Fruit fly (Drosophila melanogaster) whole organism, prepupa: ENCODE measurements around the gene Coq8.

Experiments used
- Blimp-1 ChIP-seq: fragments of 200-800 bp; sonication (Bioruptor generic); optimal IDR thresholded peaks from 3 replicates; lab custom pipeline; 2017; ENCODE audit warnings: missing biosample characterization, missing genetic modification characterization, mild to moderate bottlenecking, moderate library complexity, missing genetic modification reagents
- CG10631 ChIP-seq: fragments of 200-800 bp; sonication (Bioruptor generic); optimal IDR thresholded peaks from 2 replicates; lab custom pipeline; 2016; ENCODE audit warnings: missing biosample characterization, missing genetic modification characterization
- CG11294 ChIP-seq: fragments of 200-800 bp; sonication (Bioruptor generic); IDR thresholded peaks from 2 replicates; pipeline ENCODE4 v1.3.6; 2022; ENCODE audit warnings: missing biosample characterization, missing genetic modification characterization
- CG11902 ChIP-seq: fragments of 200-800 bp; sonication (Bioruptor generic); optimal IDR thresholded peaks from 3 replicates; lab custom pipeline; 2016; ENCODE audit warnings: missing biosample characterization, missing genetic modification characterization
- CG15336 ChIP-seq: fragments of 200-800 bp; sonication (Bioruptor generic); IDR thresholded peaks from 2 replicates; pipeline ENCODE4 v1.3.6; 2022; ENCODE audit warnings: missing biosample characterization, missing genetic modification characterization
- CG16779 ChIP-seq: fragments of 200-800 bp; sonication (Bioruptor generic); optimal IDR thresholded peaks from 3 replicates; lab custom pipeline; 2017; ENCODE audit warnings: missing biosample characterization, mild to moderate bottlenecking, missing genetic modification characterization
- CG3032 ChIP-seq: fragments of 200-800 bp; optimal IDR thresholded peaks from 2 replicates; lab custom pipeline; 2019; ENCODE audit warnings: missing biosample characterization, mild to moderate bottlenecking, missing genetic modification characterization, moderate library complexity
- CG34406 ChIP-seq: fragments of 200-800 bp; sonication (Bioruptor generic); optimal IDR thresholded peaks from 3 replicates; lab custom pipeline; 2016; ENCODE audit warnings: missing biosample characterization, missing genetic modification characterization
- CG4318 ChIP-seq: fragments of 200-800 bp; sonication (Bioruptor generic); optimal IDR thresholded peaks from 3 replicates; lab custom pipeline; 2017; ENCODE audit warnings: missing biosample characterization, mild to moderate bottlenecking, missing genetic modification characterization
- CG6163 ChIP-seq: fragments of 200-800 bp; sonication (Bioruptor generic); IDR thresholded peaks from 3 replicates; pipeline ENCODE4 v1.3.6; 2022; ENCODE audit warnings: missing biosample characterization, missing genetic modification characterization
- CG6276 ChIP-seq: fragments of 200-800 bp; sonication (Bioruptor generic); optimal IDR thresholded peaks from 2 replicates; lab custom pipeline; 2017; ENCODE audit warnings: missing biosample characterization, mild to moderate bottlenecking, missing genetic modification characterization
- CG6792 ChIP-seq: fragments of 200-800 bp; sonication (Bioruptor generic); optimal IDR thresholded peaks from 3 replicates; lab custom pipeline; 2016; ENCODE audit warnings: missing biosample characterization, missing genetic modification characterization
- CG7368 ChIP-seq: fragments of 200-800 bp; sonication (Bioruptor generic); optimal IDR thresholded peaks from 3 replicates; lab custom pipeline; 2016; ENCODE audit warnings: missing biosample characterization, missing genetic modification characterization
- CG8119 ChIP-seq: fragments of 200-800 bp; sonication (Bioruptor generic); IDR thresholded peaks from 3 replicates; pipeline ENCODE4 v1.3.6; 2022; ENCODE audit warnings: missing biosample characterization, missing genetic modification characterization
- CG8632 ChIP-seq: fragments of 200-800 bp; sonication (Bioruptor generic); optimal IDR thresholded peaks from 3 replicates; lab custom pipeline; 2016; ENCODE audit warnings: missing biosample characterization, missing genetic modification characterization
- CG9139 ChIP-seq: fragments of 200-800 bp; sonication (Bioruptor generic); optimal IDR thresholded peaks from 3 replicates; lab custom pipeline; 2017; ENCODE audit warnings: missing biosample characterization, mild to moderate bottlenecking, missing genetic modification characterization
- Eip75B ChIP-seq: fragments of 200-800 bp; sonication (Bioruptor generic); optimal IDR thresholded peaks from 3 replicates; lab custom pipeline; 2016; ENCODE audit warnings: missing biosample characterization, missing genetic modification characterization
- Eip78C ChIP-seq: fragments of 200-800 bp; sonication (Bioruptor generic); peaks from one replicate; lab custom pipeline; 2016; ENCODE audit warnings: missing biosample characterization, missing genetic modification characterization
- Eip93F ChIP-seq: fragments of 200-800 bp; sonication (Bioruptor generic); optimal IDR thresholded peaks from 2 replicates; lab custom pipeline; 2016; ENCODE audit warnings: missing biosample characterization, mild to moderate bottlenecking, missing genetic modification characterization
- Ets21C ChIP-seq: fragments of 200-800 bp; sonication (Bioruptor generic); optimal IDR thresholded peaks from 3 replicates; lab custom pipeline; 2016; ENCODE audit warnings: missing biosample characterization, missing genetic modification characterization
- Ets96B ChIP-seq: fragments of 200-800 bp; optimal IDR thresholded peaks from 2 replicates; lab custom pipeline; 2019; ENCODE audit warnings: missing biosample characterization, mild to moderate bottlenecking, missing genetic modification characterization, moderate library complexity
- Hr38 ChIP-seq: sonication (Bioruptor generic); optimal IDR thresholded peaks from 2 replicates; lab custom pipeline; 2016; ENCODE audit warnings: missing biosample characterization, missing genetic modification characterization
- Hr4 ChIP-seq: fragments of 200-800 bp; sonication (Bioruptor generic); optimal IDR thresholded peaks from 3 replicates; lab custom pipeline; 2016; ENCODE audit warnings: missing biosample characterization, missing genetic modification characterization
- Met ChIP-seq: fragments of 200-800 bp; sonication (Bioruptor generic); optimal IDR thresholded peaks from 3 replicates; lab custom pipeline; 2016; ENCODE audit warnings: missing biosample characterization, missing genetic modification characterization
- OdsH ChIP-seq: fragments of 200-800 bp; sonication (Bioruptor generic); optimal IDR thresholded peaks from 3 replicates; lab custom pipeline; 2016; ENCODE audit warnings: missing biosample characterization, missing genetic modification characterization
- Smox ChIP-seq: fragments of 200-800 bp; sonication (Bioruptor generic); optimal IDR thresholded peaks from 3 replicates; lab custom pipeline; 2016; ENCODE audit warnings: missing biosample characterization, missing genetic modification characterization
- Sox15 ChIP-seq: fragments of 200-800 bp; sonication (Bioruptor generic); optimal IDR thresholded peaks from 3 replicates; lab custom pipeline; 2016; ENCODE audit warnings: missing biosample characterization, missing genetic modification characterization
- achi ChIP-seq: fragments of 200-800 bp; sonication (Bioruptor generic); optimal IDR thresholded peaks from 3 replicates; lab custom pipeline; 2016; ENCODE audit warnings: missing biosample characterization, missing genetic modification characterization
- acj6 ChIP-seq: fragments of 200-800 bp; sonication (Bioruptor generic); optimal IDR thresholded peaks from 3 replicates; lab custom pipeline; 2016; ENCODE audit warnings: missing biosample characterization, missing genetic modification characterization
- cyc ChIP-seq: fragments of 200-800 bp; sonication (Bioruptor generic); optimal IDR thresholded peaks from 3 replicates; lab custom pipeline; 2016; ENCODE audit warnings: missing biosample characterization, missing genetic modification characterization
- dsx ChIP-seq: fragments of 200-800 bp; optimal IDR thresholded peaks from 3 replicates; lab custom pipeline; 2019; ENCODE audit warnings: missing biosample characterization, mild to moderate bottlenecking, missing genetic modification characterization, moderate library complexity; ENCODE audit not compliant: poor library complexity, severe bottlenecking
- eg ChIP-seq: fragments of 200-800 bp; sonication (Bioruptor generic); IDR thresholded peaks from 3 replicates; pipeline ENCODE4 v1.3.6; 2022; ENCODE audit warnings: missing biosample characterization, missing genetic modification characterization
- fd59A ChIP-seq: fragments of 200-800 bp; sonication (Bioruptor generic); optimal IDR thresholded peaks from 2 replicates; lab custom pipeline; 2017; ENCODE audit warnings: missing biosample characterization, mild to moderate bottlenecking, missing genetic modification characterization, missing genetic modification reagents
- fd85E ChIP-seq: fragments of 200-800 bp; sonication (Bioruptor generic); optimal IDR thresholded peaks from 3 replicates; lab custom pipeline; 2016; ENCODE audit warnings: missing biosample characterization, missing genetic modification characterization
- fkh ChIP-seq: fragments of 200-800 bp; sonication (Bioruptor generic); optimal IDR thresholded peaks from 3 replicates; lab custom pipeline; 2017; ENCODE audit warnings: missing biosample characterization, mild to moderate bottlenecking, missing genetic modification characterization, moderate library complexity
- lz ChIP-seq: fragments of 200-800 bp; sonication (Bioruptor generic); optimal IDR thresholded peaks from 3 replicates; lab custom pipeline; 2016; ENCODE audit warnings: missing biosample characterization, missing genetic modification characterization
- net ChIP-seq: fragments of 200-800 bp; sonication (Bioruptor generic); optimal IDR thresholded peaks from 3 replicates; lab custom pipeline; 2016; ENCODE audit warnings: missing biosample characterization, missing genetic modification characterization
- pdm3 ChIP-seq: fragments of 200-800 bp; sonication (Bioruptor generic); optimal IDR thresholded peaks from 3 replicates; lab custom pipeline; 2016; ENCODE audit warnings: missing biosample characterization, missing genetic modification characterization
- salr ChIP-seq, 2 experiments: fragments of 200-800 bp; sonication (Bioruptor generic); optimal IDR thresholded peaks; 3 replicates each; lab custom pipeline; 2016 to 2018; ENCODE audit warnings: missing biosample characterization in 2 of 2, missing genetic modification characterization in 2 of 2, mild to moderate bottlenecking in 1 of 2
- spab ChIP-seq: fragments of 200-800 bp; sonication (Bioruptor generic); optimal IDR thresholded peaks from 2 replicates; lab custom pipeline; 2017; ENCODE audit warnings: missing biosample characterization, mild to moderate bottlenecking, missing genetic modification characterization, missing genetic modification reagents
- topi ChIP-seq: fragments of 200-800 bp; sonication (Bioruptor generic); optimal IDR thresholded peaks from 3 replicates; lab custom pipeline; 2016; ENCODE audit warnings: missing biosample characterization, missing genetic modification characterization
- vri ChIP-seq: fragments of 200-800 bp; sonication (Bioruptor generic); optimal IDR thresholded peaks from 3 replicates; lab custom pipeline; 2016; ENCODE audit warnings: missing biosample characterization, mild to moderate bottlenecking, missing genetic modification characterization

Coq8 gene

dm6 chrX:12923258-12923901 is 22.5 kb upstream of the Coq8 start (continued):
- TF ChIP-seq CG7368 (GFP tag; lab: Kevin White, UChicago) (no peak), CG34406 (GFP tag; lab: Kevin White, UChicago) (no peak), fkh (GFP tag; lab: Kevin White, UChicago) (no peak)

DNA sequence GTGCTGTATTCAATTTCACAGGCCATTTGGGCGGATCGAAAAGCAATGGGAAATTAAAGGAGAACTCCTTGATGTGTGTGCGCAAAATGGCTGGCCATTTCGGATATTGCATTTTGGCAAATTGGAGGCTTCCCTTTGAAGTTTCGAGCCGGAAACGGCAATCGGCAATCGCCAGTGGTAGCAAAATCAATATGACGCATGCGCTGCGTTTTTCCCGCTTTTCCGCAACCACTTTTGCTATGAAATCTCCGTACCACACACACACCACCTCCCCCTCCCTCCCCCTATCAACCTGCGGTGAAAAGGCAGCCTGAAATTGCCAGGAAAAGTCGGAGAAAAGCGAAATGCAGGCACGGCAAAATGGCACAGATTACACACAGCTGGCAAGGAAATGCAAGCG is 21.4 kb upstream of the Coq8 start:
- TF ChIP-seq CG3032 (no peak), CG6792 (GFP tag; lab: Kevin White, UChicago) (no peak), CG9139 (no peak), Eip75B (no peak), CG34406 (GFP tag; lab: Kevin White, UChicago) (no peak), CG7368 (GFP tag; lab: Kevin White, UChicago) (no peak), eg (no peak), fd85E (GFP tag; lab: Kevin White, UChicago) (no peak)

DNA sequence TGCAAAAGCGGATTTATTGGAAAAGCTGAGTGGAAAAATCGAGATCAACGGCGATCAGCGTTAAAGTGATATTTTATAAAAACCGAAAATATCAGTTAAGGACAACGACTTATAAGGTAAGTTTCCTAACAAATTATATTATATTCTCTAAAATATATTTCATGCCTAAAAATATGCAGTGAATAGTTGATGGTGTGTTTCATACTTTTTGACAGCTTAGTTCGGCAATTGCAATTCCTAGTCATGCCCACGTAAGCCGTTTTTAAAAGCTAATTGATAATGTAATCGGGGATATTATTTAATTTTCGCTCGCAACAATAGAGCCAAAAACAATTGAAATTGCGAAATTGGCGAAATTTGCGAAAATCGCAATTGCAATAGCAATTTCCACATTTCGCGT is 18.7 kb upstream of the Coq8 start:
- TF ChIP-seq CG8119 (GFP tag; lab: Robert Waterston, UW), result no peak
- no peak for TF ChIP-seq CG4318
- no peak for TF ChIP-seq CG16779 (tag; lab: Kevin White, UChicago)
- TF ChIP-seq salr (GFP tag; optimal IDR thresholded peaks at IDR 0.05; lab: Kevin White, UChicago), result no peak
- TF ChIP-seq CG8632, result no peak
- TF ChIP-seq, all 60 proteins: peak for 0

DNA sequence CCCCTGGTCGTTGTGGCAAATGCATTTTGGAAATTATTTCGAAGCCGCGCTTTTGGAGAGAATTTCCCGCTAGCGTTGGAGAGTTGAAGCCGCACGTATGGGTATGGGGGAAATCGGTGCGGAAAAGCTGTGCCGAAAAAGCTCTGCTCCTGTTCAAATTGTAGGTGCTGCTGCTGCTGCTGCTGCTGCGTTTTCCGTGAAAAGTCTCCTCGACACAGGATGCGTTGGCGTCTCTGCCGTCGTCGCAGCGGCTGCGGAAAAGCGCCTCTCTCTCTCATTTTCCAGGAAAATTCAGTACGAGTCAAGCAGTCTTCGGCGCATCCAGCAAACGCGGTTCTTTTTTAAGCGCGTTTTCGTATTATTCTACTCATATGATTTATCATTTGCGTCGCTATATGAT is 16.3 kb upstream of the Coq8 start, which contains the start of gene fne:
fne (plus strand) TSS at position 301 of the 400 bp plus-strand sequence.
- TF ChIP-seq pdm3 (no peak), CG4318 (no peak), Smox (GFP tag; lab: Kevin White, UChicago) (no peak), eg (no peak), CG10631 (no peak), Ets96B (tag; lab: Kevin White, UChicago) (no peak), Ets21C (GFP tag; lab: Kevin White, UChicago) (no peak), Hr4 (GFP tag; lab: Kevin White, UChicago) (no peak), CG15336 (GFP tag; lab: Robert Waterston, UW) (no peak), achi (GFP tag; lab: Kevin White, UChicago) (no peak), lz (GFP tag; lab: Kevin White, UChicago) (no peak), fkh (GFP tag; lab: Kevin White, UChicago) (no peak), CG11902 (GFP tag; lab: Kevin White, UChicago) (no peak), CG6163 (GFP tag; lab: Robert Waterston, UW) (no peak)

DNA sequence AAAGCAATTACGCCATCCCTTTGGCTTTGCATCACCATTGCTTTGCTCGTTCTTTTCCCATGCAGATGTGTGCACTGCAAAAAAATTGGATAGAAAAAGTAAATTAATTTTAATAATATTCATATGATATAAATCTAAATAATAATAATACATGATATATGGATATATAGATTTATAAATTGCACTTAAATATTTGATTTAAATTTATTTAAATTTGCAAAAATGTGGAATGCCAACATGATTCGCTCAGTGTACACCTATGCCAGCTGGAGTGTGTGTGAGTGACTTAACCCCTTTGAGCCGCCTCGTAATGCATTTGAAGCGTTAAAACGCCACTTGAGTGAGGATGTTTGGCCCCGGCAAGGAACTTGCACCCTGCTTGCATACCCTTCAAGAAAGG is 12.8 kb upstream of the Coq8 start:
- TF ChIP-seq CG9139, result no peak
- 0 out of 3 replicates have a peak, but pooled peaks have one; percentile 37 for TF ChIP-seq CG8119 (GFP tag; lab: Robert Waterston, UW)
- TF ChIP-seq net (GFP tag; lab: Kevin White, UChicago), result no peak
- TF ChIP-seq Blimp-1 (GFP tag; lab: Kevin White, UChicago), result no peak
- no peak for TF ChIP-seq CG34406 (GFP tag; lab: Kevin White, UChicago)
- TF ChIP-seq Eip78C (GFP tag; lab: Kevin White, UChicago), result peak; percentile 15
- no peak for TF ChIP-seq Met (GFP tag; lab: Kevin White, UChicago)
- TF ChIP-seq CG6276 (GFP tag; lab: Kevin White, UChicago), result no peak
- no peak for TF ChIP-seq fkh (GFP tag; lab: Kevin White, UChicago)
- no peak for TF ChIP-seq CG11294 (GFP tag; lab: Robert Waterston, UW)
- no peak for TF ChIP-seq Hr38 (GFP tag; lab: Kevin White, UChicago)
- TF ChIP-seq topi, result no peak
- TF ChIP-seq dsx (GFP tag; lab: Kevin White, UChicago), result peak; percentile 47
- TF ChIP-seq OdsH (GFP tag; lab: Kevin White, UChicago), result peak; percentile 22
- no peak for TF ChIP-seq acj6
- no peak for TF ChIP-seq vri
- TF ChIP-seq achi (GFP tag; lab: Kevin White, UChicago), result peak; percentile 25
- peak; percentile 15 for TF ChIP-seq spab
- TF ChIP-seq Sox15 (GFP tag; lab: Kevin White, UChicago), result no peak
- no peak for TF ChIP-seq pdm3
- no peak for TF ChIP-seq Hr4 (GFP tag; lab: Kevin White, UChicago)
- TF ChIP-seq CG11902 (GFP tag; lab: Kevin White, UChicago), result no peak
- TF ChIP-seq CG3032, result peak; percentile 42
- TF ChIP-seq Eip93F (GFP tag; lab: Kevin White, UChicago), result no peak
- TF ChIP-seq salr (GFP tag; optimal IDR thresholded peaks at IDR 0.05; lab: Kevin White, UChicago), result no peak
- no peak for TF ChIP-seq fd59A (GFP tag; lab: Kevin White, UChicago)
- TF ChIP-seq lz (GFP tag; lab: Kevin White, UChicago), result no peak
- TF ChIP-seq fd85E (GFP tag; lab: Kevin White, UChicago), result no peak
- TF ChIP-seq cyc (GFP tag; lab: Kevin White, UChicago), result no peak
